Fruit fly (Drosophila melanogaster) whole organism, embryonic: ENCODE measurements around the gene CG12012.

Experiments
- Asciz ChIP-seq: fragments of 200-800 bp; sonication (Bioruptor generic); optimal IDR thresholded peaks from 2 replicates; lab custom pipeline; 2017; ENCODE audit warnings: missing biosample characterization, mild to moderate bottlenecking, missing genetic modification characterization, missing genetic modification reagents
- CG10147 ChIP-seq: fragments of 200-800 bp; sonication (Bioruptor generic); optimal IDR thresholded peaks from 2 replicates; lab custom pipeline; 2019; ENCODE audit warnings: missing biosample characterization, mild to moderate bottlenecking, missing genetic modification characterization, moderate library complexity
- CG1024 ChIP-seq: fragments of 200-800 bp; sonication (Bioruptor generic); IDR thresholded peaks from 2 replicates; pipeline ENCODE4 v1.3.6; 2022; ENCODE audit warnings: missing biosample characterization, missing genetic modification characterization
- CG10366 ChIP-seq: fragments of 200-800 bp; sonication (Bioruptor generic); IDR thresholded peaks from 2 replicates; pipeline ENCODE4 v1.3.6; 2022; ENCODE audit warnings: missing biosample characterization, missing genetic modification characterization
- CG10462 ChIP-seq: fragments of 200-800 bp; sonication (Bioruptor generic); optimal IDR thresholded peaks from 2 replicates; lab custom pipeline; 2016; ENCODE audit warnings: missing biosample characterization, missing genetic modification characterization
- CG10654 ChIP-seq: fragments of 200-800 bp; sonication (Bioruptor generic); optimal IDR thresholded peaks from 2 replicates; lab custom pipeline; 2016; ENCODE audit warnings: missing biosample characterization, missing genetic modification characterization
- CG11085 ChIP-seq: fragments of 200-800 bp; sonication (Bioruptor generic); IDR thresholded peaks from 2 replicates; pipeline ENCODE4 v1.3.6; 2022; ENCODE audit warnings: missing biosample characterization, missing genetic modification characterization
- CG15011 ChIP-seq: fragments of 200-800 bp; sonication (Bioruptor generic); optimal IDR thresholded peaks from 3 replicates; lab custom pipeline; 2018; ENCODE audit warnings: missing biosample characterization, mild to moderate bottlenecking, missing genetic modification characterization
- CG1602 ChIP-seq: fragments of 200-800 bp; sonication (Bioruptor generic); optimal IDR thresholded peaks from 3 replicates; lab custom pipeline; 2016; ENCODE audit warnings: missing biosample characterization, missing genetic modification characterization
- CG17186 ChIP-seq: fragments of 200-800 bp; sonication (Bioruptor generic); optimal IDR thresholded peaks from 3 replicates; lab custom pipeline; 2017; ENCODE audit warnings: missing biosample characterization, missing genetic modification reagents, missing genetic modification characterization
- CG17912 ChIP-seq: fragments of 200-800 bp; sonication (Bioruptor generic); optimal IDR thresholded peaks from 2 replicates; lab custom pipeline; 2018; ENCODE audit warnings: missing biosample characterization, mild to moderate bottlenecking, missing genetic modification characterization
- CG33213 ChIP-seq: fragments of 200-800 bp; sonication (Bioruptor generic); optimal IDR thresholded peaks from 3 replicates; lab custom pipeline; 2016; ENCODE audit warnings: missing biosample characterization, missing genetic modification characterization
- CG4360 ChIP-seq: fragments of 200-800 bp; sonication (Bioruptor generic); IDR thresholded peaks from 2 replicates; pipeline ENCODE4 v1.3.6; 2022; ENCODE audit warnings: missing biosample characterization, missing genetic modification characterization
- CG6689 ChIP-seq: fragments of 200-800 bp; sonication (Bioruptor generic); IDR thresholded peaks from 2 replicates; pipeline ENCODE4 v1.3.6; 2022; ENCODE audit warnings: missing biosample characterization, missing genetic modification characterization
- CG7987 ChIP-seq: fragments of 200-800 bp; sonication (Bioruptor generic); optimal IDR thresholded peaks from 2 replicates; lab custom pipeline; 2018; ENCODE audit warnings: missing biosample characterization, mild to moderate bottlenecking, missing genetic modification characterization, moderate library complexity
- CG9437 ChIP-seq: fragments of 200-800 bp; sonication (Bioruptor generic); optimal IDR thresholded peaks from 2 replicates; lab custom pipeline; 2018; ENCODE audit warnings: missing biosample characterization, mild to moderate bottlenecking, missing genetic modification characterization
- CG9727 ChIP-seq: fragments of 200-800 bp; sonication (Bioruptor generic); optimal IDR thresholded peaks from 3 replicates; lab custom pipeline; 2017; ENCODE audit warnings: missing biosample characterization, mild to moderate bottlenecking, missing genetic modification characterization
- Dfd ChIP-seq, 2 experiments: fragments of >200 bp; optimal IDR thresholded peaks; 2 replicates each; lab custom pipeline; 2017; ENCODE audit warnings: missing biosample characterization in 2 of 2, missing genetic modification characterization in 2 of 2
- ERR ChIP-seq: fragments of 200-800 bp; sonication (Bioruptor generic); optimal IDR thresholded peaks from 2 replicates; lab custom pipeline; 2016; ENCODE audit warnings: missing biosample characterization, missing genetic modification characterization
- Ets65A ChIP-seq: fragments of 200-800 bp; sonication (Bioruptor generic); peaks from one replicate; lab custom pipeline; 2016; ENCODE audit warnings: missing biosample characterization, missing genetic modification characterization
- HHEX ChIP-seq: fragments of 200-800 bp; sonication (Bioruptor generic); optimal IDR thresholded peaks from 3 replicates; lab custom pipeline; 2017; ENCODE audit warnings: missing biosample characterization, mild to moderate bottlenecking, missing genetic modification characterization, missing genetic modification reagents
- HmgD ChIP-seq: fragments of 200-800 bp; sonication (Bioruptor generic); optimal IDR thresholded peaks from 3 replicates; lab custom pipeline; 2016; ENCODE audit warnings: missing biosample characterization, missing genetic modification characterization
- MBD-R2 ChIP-seq: fragments of 200-800 bp; sonication (Bioruptor generic); IDR thresholded peaks from 2 replicates; pipeline ENCODE4 v1.3.6; 2022; ENCODE audit warnings: missing biosample characterization, missing genetic modification characterization
- NK7.1 ChIP-seq: fragments of 200-800 bp; sonication (Bioruptor generic); optimal IDR thresholded peaks from 3 replicates; lab custom pipeline; 2016; ENCODE audit warnings: missing biosample characterization, missing genetic modification characterization
- Optix ChIP-seq: fragments of 200-800 bp; sonication (Bioruptor generic); IDR thresholded peaks from 3 replicates; pipeline ENCODE4 v1.3.6; 2022; ENCODE audit warnings: missing biosample characterization, missing genetic modification characterization
- Spps ChIP-seq: fragments of 200-800 bp; sonication (Bioruptor generic); optimal IDR thresholded peaks from 2 replicates; lab custom pipeline; 2018; ENCODE audit warnings: missing biosample characterization, mild to moderate bottlenecking, missing genetic modification characterization
- Sry-δ ChIP-seq: fragments of 200-800 bp; sonication (Bioruptor generic); optimal IDR thresholded peaks from 2 replicates; lab custom pipeline; 2016; ENCODE audit warnings: missing biosample characterization, missing genetic modification characterization
- Taf1 ChIP-seq: fragments of 200-800 bp; sonication (Bioruptor generic); IDR thresholded peaks from 2 replicates; pipeline ENCODE4 v1.3.6; 2022; ENCODE audit warnings: missing biosample characterization, missing genetic modification characterization
- YL-1 ChIP-seq: fragments of 200-800 bp; sonication (Bioruptor generic); optimal IDR thresholded peaks from 3 replicates; lab custom pipeline; 2017; ENCODE audit warnings: missing biosample characterization, mild to moderate bottlenecking, missing genetic modification characterization
- bsh ChIP-seq, 2 experiments: fragments of 200-800 bp; sonication (Bioruptor generic); optimal IDR thresholded peaks; 2 replicates each; lab custom pipeline; 2017 to 2018; ENCODE audit warnings: mild to moderate bottlenecking in 2 of 2, missing biosample characterization in 2 of 2, missing genetic modification characterization in 2 of 2, moderate library complexity in 1 of 2
- cg ChIP-seq: fragments of 200-800 bp; sonication (Bioruptor generic); optimal IDR thresholded peaks from 3 replicates; lab custom pipeline; 2019; ENCODE audit warnings: missing biosample characterization, mild to moderate bottlenecking, missing genetic modification characterization, moderate library complexity
- dati ChIP-seq: fragments of 200-800 bp; sonication (Bioruptor generic); IDR thresholded peaks from 2 replicates; pipeline ENCODE4 v1.3.6; 2022; ENCODE audit warnings: missing biosample characterization, missing genetic modification characterization
- dysf ChIP-seq: fragments of 200-800 bp; sonication (Bioruptor generic); IDR thresholded peaks from 3 replicates; pipeline ENCODE4 v1.3.6; 2022; ENCODE audit warnings: missing biosample characterization, missing genetic modification characterization
- ems ChIP-seq: fragments of 200-800 bp; sonication (Bioruptor generic); optimal IDR thresholded peaks from 3 replicates; lab custom pipeline; 2016; ENCODE audit warnings: missing biosample characterization, missing genetic modification characterization
- eve ChIP-seq, 2 experiments: fragments of >200 bp; optimal IDR thresholded peaks; 2 replicates each; lab custom pipeline; 2017; ENCODE audit warnings: missing biosample characterization in 2 of 2, missing genetic modification characterization in 2 of 2
- fd102C ChIP-seq: fragments of 200-800 bp; sonication (Bioruptor generic); optimal IDR thresholded peaks from 2 replicates; lab custom pipeline; 2018; ENCODE audit warnings: missing biosample characterization, mild to moderate bottlenecking, missing genetic modification characterization, moderate library complexity
- fd96Cb ChIP-seq: fragments of 200-800 bp; sonication (Bioruptor generic); optimal IDR thresholded peaks from 2 replicates; lab custom pipeline; 2018; ENCODE audit warnings: missing biosample characterization, mild to moderate bottlenecking, missing genetic modification characterization, moderate library complexity
- her ChIP-seq: fragments of 200-800 bp; sonication (Bioruptor generic); optimal IDR thresholded peaks from 2 replicates; lab custom pipeline; 2016; ENCODE audit warnings: missing biosample characterization, missing genetic modification characterization
- jumu ChIP-seq: fragments of 200-800 bp; sonication (Bioruptor generic); optimal IDR thresholded peaks from 3 replicates; lab custom pipeline; 2016; ENCODE audit warnings: missing biosample characterization, missing genetic modification characterization
- kay ChIP-seq: fragments of 200-800 bp; sonication (Bioruptor generic); optimal IDR thresholded peaks from 2 replicates; lab custom pipeline; 2016; ENCODE audit warnings: missing biosample characterization, missing genetic modification characterization
- lab ChIP-seq: fragments of 200-800 bp; sonication (Bioruptor generic); optimal IDR thresholded peaks from 3 replicates; lab custom pipeline; 2017; ENCODE audit warnings: missing biosample characterization, missing genetic modification characterization, mild to moderate bottlenecking, moderate library complexity, missing genetic modification reagents
- mld ChIP-seq: fragments of 200-800 bp; sonication (Bioruptor generic); IDR thresholded peaks from 3 replicates; pipeline ENCODE4 v1.3.6; 2022; ENCODE audit warnings: missing biosample characterization, missing genetic modification characterization; ENCODE audit not compliant: partially characterized antibody
- oc ChIP-seq: fragments of 200-800 bp; sonication (Bioruptor generic); optimal IDR thresholded peaks from 2 replicates; lab custom pipeline; 2018; ENCODE audit warnings: missing biosample characterization, mild to moderate bottlenecking, missing genetic modification characterization, moderate library complexity
- pzg ChIP-seq: fragments of 200-800 bp; sonication (Bioruptor generic); optimal IDR thresholded peaks from 3 replicates; lab custom pipeline; 2018; ENCODE audit warnings: missing biosample characterization, mild to moderate bottlenecking, missing genetic modification characterization, moderate library complexity
- salm ChIP-seq: fragments of 200-800 bp; sonication (Bioruptor generic); optimal IDR thresholded peaks from 2 replicates; lab custom pipeline; 2018; ENCODE audit warnings: missing biosample characterization, mild to moderate bottlenecking, missing genetic modification characterization
- scrt ChIP-seq: fragments of 200-800 bp; sonication (Bioruptor generic); optimal IDR thresholded peaks from 2 replicates; lab custom pipeline; 2018; ENCODE audit warnings: missing biosample characterization, mild to moderate bottlenecking, missing genetic modification characterization, moderate library complexity
- slou ChIP-seq: fragments of 200-800 bp; sonication (Bioruptor generic); optimal IDR thresholded peaks from 3 replicates; lab custom pipeline; 2016; ENCODE audit warnings: missing biosample characterization, missing genetic modification characterization
- tio ChIP-seq: fragments of 200-800 bp; sonication (Bioruptor generic); optimal IDR thresholded peaks from 2 replicates; lab custom pipeline; 2017; ENCODE audit warnings: missing biosample characterization, missing genetic modification characterization, inconsistent platforms
- zf30C ChIP-seq: fragments of 200-800 bp; sonication (Bioruptor generic); optimal IDR thresholded peaks from 3 replicates; lab custom pipeline; 2018; ENCODE audit warnings: missing biosample characterization, mild to moderate bottlenecking, missing genetic modification characterization

Gene CG12012

DNA sequence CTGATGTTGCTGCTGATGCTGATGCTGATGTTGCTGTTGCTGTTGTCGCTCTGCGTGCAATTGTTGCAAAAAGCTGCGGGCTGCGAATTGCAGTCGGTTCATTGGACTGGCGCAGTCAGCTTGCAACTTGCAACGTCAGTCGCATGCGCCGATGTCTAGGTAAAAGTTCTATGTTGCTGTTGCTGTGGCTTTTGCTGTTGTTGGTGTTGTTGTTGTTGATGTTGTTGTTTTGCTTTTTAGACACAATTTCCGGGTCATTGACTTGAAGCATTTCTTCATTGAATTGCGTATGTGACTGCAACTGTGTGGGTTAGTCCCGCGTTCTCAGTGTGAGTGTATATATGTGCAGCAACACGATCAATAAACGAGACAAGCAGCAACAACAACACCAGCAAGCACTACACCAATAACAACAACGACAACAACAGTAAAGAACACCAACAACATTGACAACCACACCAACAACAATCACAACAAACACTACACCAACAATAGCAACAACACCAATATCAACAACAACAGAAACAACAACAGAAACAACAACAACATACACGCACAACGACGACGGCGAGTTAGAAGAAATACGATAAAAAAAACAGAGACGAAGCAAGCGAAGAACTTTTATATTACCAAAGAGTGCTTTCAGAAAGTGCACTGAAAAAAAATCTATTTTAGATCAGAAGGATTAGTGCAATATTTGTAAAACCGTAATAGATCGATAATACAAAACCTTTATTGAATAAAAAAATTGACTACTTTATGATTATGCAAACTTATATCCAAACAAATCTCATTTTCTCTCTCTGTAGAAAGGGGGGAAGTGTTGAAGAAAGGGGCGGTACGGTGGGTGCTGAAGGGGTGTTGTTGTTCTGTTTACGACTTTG is 17.6 kb downstream of the CG12012 start (continued):
- TF ChIP-seq CG10147 (GFP tag; lab: Kevin White, UChicago) (no peak), fd96Cb (peak; percentile 85), zf30C (peak; percentile 86), pzg (GFP tag; lab: Kevin White, UChicago) (no peak), MBD-R2 (GFP tag; lab: Robert Waterston, UW) (no peak; the same call in 1 of the 2 replicates), Ets65A (GFP tag; lab: Kevin White, UChicago) (peak; percentile 62), Asciz (GFP tag; lab: Kevin White, UChicago) (peak; percentile 79), HHEX (GFP tag; lab: Kevin White, UChicago) (no peak), Sry-δ (GFP tag; lab: Kevin White, UChicago) (peak; percentile 48), bsh (GFP tag; optimal IDR thresholded peaks at IDR 0.05; lab: Kevin White, UChicago) (peak in 1 of 2 experiments; percentile 96), CG9727 (no peak), Dfd (GFP tag; optimal IDR thresholded peaks at IDR 0.05; lab: Kevin White, UChicago) (no peak), CG10462 (GFP tag; lab: Kevin White, UChicago) (no peak), CG1602 (no peak), CG15011 (GFP tag; lab: Kevin White, UChicago) (no peak), kay (GFP tag; lab: Kevin White, UChicago) (peak; percentile 74), oc (peak; percentile 68), slou (no peak), HmgD (no peak), dysf (GFP tag; lab: Robert Waterston, UW) (peak; percentile 66; the same call in 2 of the 3 replicates), CG6689 (GFP tag; lab: Robert Waterston, UW) (no peak; the same call in none of the 2 replicates), jumu (peak; percentile 76), scrt (peak; percentile 66), tio (GFP tag; lab: Kevin White, UChicago) (no peak), Taf1 (no peak), CG10366 (GFP tag; lab: Robert Waterston, UW) (peak; percentile 84), her (GFP tag; lab: Kevin White, UChicago) (no peak), NK7.1 (GFP tag; lab: Kevin White, UChicago) (peak; percentile 81), CG17186 (GFP tag; lab: Kevin White, UChicago) (no peak), lab (GFP tag; lab: Kevin White, UChicago) (peak; percentile 56), CG17912 (GFP tag; lab: Kevin White, UChicago) (peak; percentile 33), salm (tag; lab: Kevin White, UChicago) (peak; percentile 26), CG4360 (GFP tag; lab: Robert Waterston, UW) (peak; percentile 100), cg (GFP tag; lab: Kevin White, UChicago) (peak; percentile 82), CG7987 (peak; percentile 12), Optix (GFP tag; lab: Robert Waterston, UW) (no peak), mld (GFP tag; lab: Robert Waterston, UW) (no peak), YL-1 (peak; percentile 25), CG33213 (no peak), fd102C (GFP tag; lab: Kevin White, UChicago) (no peak), Spps (peak; percentile 81), CG1024 (GFP tag; lab: Robert Waterston, UW) (peak; percentile 91), ems (GFP tag; lab: Kevin White, UChicago) (no peak), CG11085 (peak; percentile 5; the same call in 1 of the 2 replicates), dati (peak; percentile 86), CG9437 (peak; percentile 79), ERR (GFP tag; lab: Kevin White, UChicago) (no peak), eve (GFP tag; optimal IDR thresholded peaks at IDR 0.05; lab: Kevin White, UChicago) (no peak), CG10654 (GFP tag; lab: Kevin White, UChicago) (peak; percentile 72)
